Fruit fly (Drosophila melanogaster): ENCODE data around the gene CG11360.
A peak's percentile ranks its signal among the peaks of the same experiment; 100 is the strongest.

CG11360 gene

dm6 chr4:694917-695720, 24.2 kb downstream of the CG11360 start:
- TF ChIP-seq nom (GFP tag; optimal IDR thresholded peaks at IDR 0.05) (peak; percentile 100), lbe (GFP tag; optimal IDR thresholded peaks at IDR 0.05) (peak; percentile 12), Hsf (GFP tag; optimal IDR thresholded peaks at IDR 0.05) (peak; percentile 33), CG12659 (GFP tag; optimal IDR thresholded peaks at IDR 0.05) (peak; percentile 17), dmrt11E (tag; optimal IDR thresholded peaks at IDR 0.05) (peak; percentile 1), CG13624 (GFP tag; optimal IDR thresholded peaks at IDR 0.05) (peak; percentile 12), Pdp1 (GFP tag; optimal IDR thresholded peaks at IDR 0.05) (peak in 1 of 2 experiments; percentile 24), crol (GFP tag; IDR thresholded peaks at IDR 0.05) (no peak), cad (GFP tag; optimal IDR thresholded peaks at IDR 0.05) (peak; percentile 53), cg (GFP tag; optimal IDR thresholded peaks at IDR 0.05) (peak; percentile 48), Fer1 (GFP tag; optimal IDR thresholded peaks at IDR 0.05) (peak; percentile 57), B-H2 (GFP tag; optimal IDR thresholded peaks at IDR 0.05) (peak; percentile 1), Vsx1 (GFP tag; optimal IDR thresholded peaks at IDR 0.05) (no peak), CG17568 (GFP tag; optimal IDR thresholded peaks at IDR 0.05) (peak; percentile 64), sens (GFP tag) (peak; percentile 70), eve (GFP tag; optimal IDR thresholded peaks at IDR 0.05) (peak in 1 of 2 experiments; percentile 82), HmgZ (tag; optimal IDR thresholded peaks at IDR 0.05) (peak; percentile 20), Mad (GFP tag; optimal IDR thresholded peaks at IDR 0.05) (peak; percentile 5), CG30020 (tag; optimal IDR thresholded peaks at IDR 0.05) (peak; percentile 94), CG1647 (GFP tag; optimal IDR thresholded peaks at IDR 0.05) (no peak), CG8290 (GFP tag; optimal IDR thresholded peaks at IDR 0.05) (peak; percentile 61), CG8290 (tag; optimal IDR thresholded peaks at IDR 0.05) (no peak), CG11723 (GFP tag; optimal IDR thresholded peaks at IDR 0.05) (peak; percentile 76), bsh (GFP tag; optimal IDR thresholded peaks at IDR 0.05) (peak in 1 of 2 experiments; percentile 4), Xrp1 (GFP tag; IDR thresholded peaks at IDR 0.05) (peak; percentile 61; the same call in 1 of the 2 replicates), trh (GFP tag; optimal IDR thresholded peaks at IDR 0.05) (peak; percentile 10), CG6683 (GFP tag; optimal IDR thresholded peaks at IDR 0.05) (no peak), Meics (GFP tag; optimal IDR thresholded peaks at IDR 0.05) (peak; percentile 97), C15 (GFP tag; IDR thresholded peaks at IDR 0.05) (no peak), CG11247 (GFP tag; IDR thresholded peaks at IDR 0.05) (no peak), CG8944 (GFP tag; optimal IDR thresholded peaks at IDR 0.05) (no peak), chif (GFP tag; optimal IDR thresholded peaks at IDR 0.05) (peak in 1 of 2 experiments; percentile 4), Dfd (GFP tag; optimal IDR thresholded peaks at IDR 0.05) (no peak), mam (GFP tag; optimal IDR thresholded peaks at IDR 0.05) (peak; percentile 40), gfzf (GFP tag; optimal IDR thresholded peaks at IDR 0.05) (no peak), CG2712 (tag; optimal IDR thresholded peaks at IDR 0.05) (peak; percentile 2), hbn (GFP tag; IDR thresholded peaks at IDR 0.05; ENCODE audit: partially characterized antibody) (no peak), CG17359 (tag; optimal IDR thresholded peaks at IDR 0.05) (peak; percentile 5), sima (GFP tag; optimal IDR thresholded peaks at IDR 0.05) (no peak), Chrac-16 (GFP tag; optimal IDR thresholded peaks at IDR 0.05) (peak; percentile 8), bab2 (GFP tag; optimal IDR thresholded peaks at IDR 0.05) (peak; percentile 2), Ssrp (tag; optimal IDR thresholded peaks at IDR 0.05) (no peak), CG4820 (GFP tag; optimal IDR thresholded peaks at IDR 0.05) (peak; percentile 3), CG30431 (GFP tag; optimal IDR thresholded peaks at IDR 0.05) (no peak), corto (GFP tag; optimal IDR thresholded peaks at IDR 0.05) (peak; percentile 30), dpn (GFP tag; optimal IDR thresholded peaks at IDR 0.05) (peak in 1 of 2 experiments; percentile 22), CG16863 (GFP tag; optimal IDR thresholded peaks at IDR 0.05) (no peak), CG2120 (GFP tag; optimal IDR thresholded peaks at IDR 0.05) (peak; percentile 36), CG17802 (tag; optimal IDR thresholded peaks at IDR 0.05) (peak; percentile 85)
